Worm (Caenorhabditis elegans) whole organism, L1 larva: Measurements from ENCODE around the gene daf-10.
A peak's percentile ranks its signal among the peaks of the same experiment; 100 is the strongest.

ENCODE experiments used
- C16A3.4 ChIP-seq: fragments of 150-350 bp; optimal IDR thresholded peaks from 2 replicates; lab custom pipeline; 2014; ENCODE audit warnings: missing biosample characterization, missing genetic modification characterization
- C34B4.2 ChIP-seq: sonication (generic microtip); optimal IDR thresholded peaks from 2 replicates; lab custom pipeline; 2017; ENCODE audit warnings: mild to moderate bottlenecking, missing genetic modification characterization, missing compliant biosample characterization
- F16B12.6 ChIP-seq: fragments of 150-350 bp; optimal IDR thresholded peaks from 2 replicates; lab custom pipeline; 2014; ENCODE audit warnings: missing biosample characterization, missing genetic modification characterization
- aly-2 ChIP-seq: fragments of 150-350 bp; optimal IDR thresholded peaks from 2 replicates; lab custom pipeline; 2014; ENCODE audit warnings: missing biosample characterization, missing genetic modification characterization
- ceh-63 ChIP-seq: fragments of 200-800 bp; sonication (Bioruptor generic); optimal IDR thresholded peaks from 2 replicates; lab custom pipeline; 2018; ENCODE audit warnings: mild to moderate bottlenecking, missing genetic modification characterization, missing compliant biosample characterization
- ceh-90 ChIP-seq: sonication (generic microtip); optimal IDR thresholded peaks from 2 replicates; lab custom pipeline; 2016; ENCODE audit warnings: missing genetic modification characterization, missing compliant biosample characterization
- dsc-1 ChIP-seq: sonication (generic microtip); optimal IDR thresholded peaks from 2 replicates; lab custom pipeline; 2016; ENCODE audit warnings: mild to moderate bottlenecking, missing genetic modification characterization, missing compliant biosample characterization
- efl-1 ChIP-seq, 4 experiments: fragments of 150-350 bp; optimal IDR thresholded peaks in 3 of 4; peaks in 1 of 4; 1 replicate in 1 of 4; 2 replicates in 3 of 4; lab custom pipeline; 2014; ENCODE audit warnings: missing biosample characterization in 2 of 4, missing genetic modification characterization in 2 of 4, missing genetic modification reagents in 2 of 4
- efl-3 ChIP-seq: fragments of 200-800 bp; sonication (Bioruptor generic); optimal IDR thresholded peaks from 2 replicates; lab custom pipeline; 2018; ENCODE audit warnings: mild to moderate bottlenecking, missing genetic modification characterization, missing compliant biosample characterization
- egl-13 ChIP-seq: sonication (generic microtip); optimal IDR thresholded peaks from 2 replicates; lab custom pipeline; 2016; ENCODE audit warnings: missing genotype, missing genetic modification reagents, missing genetic modification characterization, missing compliant biosample characterization
- egl-27 ChIP-seq, 2 experiments: fragments of 150-350 bp in 1 of 2; sonication (generic microtip); optimal IDR thresholded peaks; 3 replicates each; lab custom pipeline; 2017 to 2018; ENCODE audit warnings: missing biosample characterization in 2 of 2, missing genetic modification characterization in 2 of 2, missing genetic modification reagents in 2 of 2
- elt-2 ChIP-seq: sonication (generic microtip); optimal IDR thresholded peaks from 2 replicates; lab custom pipeline; 2016; ENCODE audit warnings: missing genetic modification characterization, mild to moderate bottlenecking, inconsistent platforms, missing compliant biosample characterization, missing genetic modification reagents
- ets-5 ChIP-seq: fragments of 200-800 bp; sonication (Bioruptor generic); IDR thresholded peaks from 2 replicates; pipeline ENCODE4 v1.3.6; 2022; ENCODE audit warnings: missing genetic modification characterization, missing compliant biosample characterization
- fkh-10 ChIP-seq: sonication (generic microtip); optimal IDR thresholded peaks from 2 replicates; lab custom pipeline; 2017; ENCODE audit warnings: missing biosample characterization, missing genetic modification reagents, missing genetic modification characterization
- hlh-17 ChIP-seq: fragments of 200-800 bp; sonication (Bioruptor generic); optimal IDR thresholded peaks from 2 replicates; lab custom pipeline; 2018; ENCODE audit warnings: missing genetic modification characterization, mild to moderate bottlenecking, missing compliant biosample characterization, moderate library complexity, borderline replicate concordance
- irx-1 ChIP-seq: sonication (generic microtip); optimal IDR thresholded peaks from 2 replicates; lab custom pipeline; 2016; ENCODE audit warnings: missing genetic modification characterization, missing compliant biosample characterization
- isw-1 ChIP-seq: fragments of 200-800 bp; sonication (Bioruptor generic); IDR thresholded peaks from 2 replicates; pipeline ENCODE4 v1.3.6; 2022; ENCODE audit warnings: missing genetic modification characterization, missing compliant biosample characterization
- lin-13 ChIP-seq: fragments of 150-350 bp; optimal IDR thresholded peaks from 2 replicates; lab custom pipeline; 2014; ENCODE audit warnings: missing biosample characterization, missing genetic modification reagents, missing genetic modification characterization
- lin-14 ChIP-seq: fragments of 200-800 bp; sonication (Bioruptor generic); optimal IDR thresholded peaks from 2 replicates; lab custom pipeline; 2018; ENCODE audit warnings: mild to moderate bottlenecking, missing genetic modification characterization, moderate library complexity, missing compliant biosample characterization
- lin-35 ChIP-seq, 2 experiments: fragments of 150-350 bp; optimal IDR thresholded peaks; 2 replicates each; lab custom pipeline; 2014; ENCODE audit warnings: missing biosample characterization in 2 of 2, missing genetic modification characterization in 2 of 2, missing genetic modification reagents in 2 of 2
- lsy-2 ChIP-seq, 2 experiments: fragments of 150-350 bp; optimal IDR thresholded peaks; 2 replicates each; lab custom pipeline; 2014; ENCODE audit warnings: missing biosample characterization in 2 of 2, missing genetic modification characterization in 2 of 2
- mab-9 ChIP-seq: fragments of 200-800 bp; sonication (Bioruptor generic); IDR thresholded peaks from 2 replicates; pipeline ENCODE4 v1.3.6; 2022; ENCODE audit warnings: missing genetic modification reagents, missing genetic modification characterization, missing compliant biosample characterization
- mef-2 ChIP-seq: fragments of 150-350 bp; optimal IDR thresholded peaks from 2 replicates; lab custom pipeline; 2014; ENCODE audit warnings: missing biosample characterization, missing genetic modification characterization
- mep-1 ChIP-seq: fragments of 150-350 bp; optimal IDR thresholded peaks from 2 replicates; lab custom pipeline; 2014; ENCODE audit warnings: missing biosample characterization, missing genetic modification characterization
- nhr-19 ChIP-seq: fragments of 200-800 bp; sonication (Bioruptor generic); conservative IDR thresholded peaks from 2 replicates; pipeline ENCODE4 v1.3.6; 2022; ENCODE audit warnings: missing genetic modification characterization, missing compliant biosample characterization
- nhr-20 ChIP-seq: sonication (generic microtip); optimal IDR thresholded peaks from 2 replicates; lab custom pipeline; 2016; ENCODE audit warnings: mild to moderate bottlenecking, missing genetic modification characterization, missing compliant biosample characterization
- nhr-237 ChIP-seq: fragments of 150-350 bp; optimal IDR thresholded peaks from 2 replicates; lab custom pipeline; 2014; ENCODE audit warnings: missing biosample characterization, missing genetic modification characterization
- nhr-28 ChIP-seq: fragments of 150-350 bp; optimal IDR thresholded peaks from 2 replicates; lab custom pipeline; 2014; ENCODE audit warnings: missing biosample characterization, missing genetic modification characterization
- nhr-47 ChIP-seq: sonication (generic microtip); optimal IDR thresholded peaks from 2 replicates; lab custom pipeline; 2016; ENCODE audit warnings: mild to moderate bottlenecking, missing genetic modification characterization, moderate library complexity, missing compliant biosample characterization
- nhr-76 ChIP-seq: sonication (generic microtip); optimal IDR thresholded peaks from 2 replicates; lab custom pipeline; 2017; ENCODE audit warnings: missing biosample characterization, missing genetic modification characterization
- nhr-77 ChIP-seq: fragments of 150-350 bp; optimal IDR thresholded peaks from 2 replicates; lab custom pipeline; 2014; ENCODE audit warnings: missing biosample characterization, missing genetic modification characterization
- nhr-85 ChIP-seq: sonication (generic microtip); peaks from one replicate; lab custom pipeline; 2016; ENCODE audit warnings: missing genetic modification characterization, inconsistent platforms, missing compliant biosample characterization
- nhr-90 ChIP-seq: sonication (generic microtip); optimal IDR thresholded peaks from 2 replicates; lab custom pipeline; 2016; ENCODE audit warnings: mild to moderate bottlenecking, missing genetic modification characterization, missing compliant biosample characterization; ENCODE audit not compliant: poor library complexity
- pax-3 ChIP-seq: fragments of 200-800 bp; sonication (Bioruptor generic); optimal IDR thresholded peaks from 2 replicates; lab custom pipeline; 2018; ENCODE audit warnings: mild to moderate bottlenecking, missing genetic modification characterization, moderate library complexity, missing compliant biosample characterization
- skn-1 ChIP-seq: fragments of 150-350 bp; optimal IDR thresholded peaks from 2 replicates; lab custom pipeline; 2014; ENCODE audit warnings: missing biosample characterization, missing genetic modification characterization
- snu-23 ChIP-seq: sonication (generic microtip); optimal IDR thresholded peaks from 2 replicates; lab custom pipeline; 2016; ENCODE audit warnings: missing genetic modification characterization, missing compliant biosample characterization
- tlp-1 ChIP-seq: fragments of 150-350 bp; optimal IDR thresholded peaks from 2 replicates; lab custom pipeline; 2014; ENCODE audit warnings: missing biosample characterization, missing genetic modification characterization
- unc-62 ChIP-seq: fragments of 150-350 bp; optimal IDR thresholded peaks from 2 replicates; lab custom pipeline; 2014; ENCODE audit warnings: missing biosample characterization, missing genetic modification reagents, missing genetic modification characterization
- xbp-1 ChIP-seq: sonication (generic microtip); optimal IDR thresholded peaks from 2 replicates; lab custom pipeline; 2016; ENCODE audit warnings: missing genetic modification characterization, missing compliant biosample characterization
- ztf-4 ChIP-seq: fragments of 150-350 bp; optimal IDR thresholded peaks from 2 replicates; lab custom pipeline; 2014; ENCODE audit warnings: missing biosample characterization, missing genetic modification characterization

The daf-10 gene

DNA sequence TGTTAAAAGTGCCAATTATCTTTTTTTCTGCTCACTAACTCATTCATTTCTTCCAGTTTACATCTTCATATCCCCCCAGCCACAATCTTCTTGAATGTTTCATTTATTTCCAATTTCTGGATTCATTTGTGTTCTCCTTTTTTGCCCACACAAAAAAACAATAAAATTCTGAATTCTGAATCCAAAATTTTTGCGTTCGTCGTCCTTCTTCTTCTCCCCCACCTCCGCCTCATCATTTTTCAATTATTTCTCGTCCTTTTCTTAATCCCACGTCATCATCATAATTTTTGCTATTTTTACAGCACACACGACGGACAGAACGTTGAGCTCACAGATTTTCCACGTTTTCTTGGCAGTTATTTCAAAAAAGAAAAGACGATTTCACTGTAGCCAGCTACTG is 38.5 kb upstream of the daf-10 start, which contains the start of gene C07C7.1:
Gene C07C7.1, plus strand, starts transcription at position 301 of the 400 bp plus-strand sequence.
- TF ChIP-seq nhr-77: no peak
- no peak for TF ChIP-seq hlh-17 (GFP tag; lab: Kevin White, UChicago)
- no peak for TF ChIP-seq ztf-4 (tag; lab: Kevin White, UChicago)
- TF ChIP-seq F16B12.6: no peak
- no peak for TF ChIP-seq mef-2 (tag; lab: Kevin White, UChicago)
- no peak for TF ChIP-seq lin-13 (GFP tag; lab: Kevin White, UChicago)
- TF ChIP-seq pax-3 (tag; lab: Kevin White, UChicago): no peak
- no peak for TF ChIP-seq xbp-1 (tag; lab: Kevin White, UChicago)
- no peak for TF ChIP-seq C34B4.2 (tag; lab: Kevin White, UChicago)
- TF ChIP-seq mep-1 (tag; lab: Kevin White, UChicago): no peak
- TF ChIP-seq nhr-19: no peak
- no peak for TF ChIP-seq irx-1 (tag; lab: Kevin White, UChicago)
- TF ChIP-seq lin-14 (GFP tag; lab: Kevin White, UChicago): no peak
- no peak for TF ChIP-seq nhr-76 (tag; lab: Kevin White, UChicago)
- no peak for TF ChIP-seq nhr-90 (tag; lab: Kevin White, UChicago)
- TF ChIP-seq aly-2 (tag; lab: Kevin White, UChicago): no peak
- TF ChIP-seq nhr-28: no peak
- TF ChIP-seq lsy-2 (tag; optimal IDR thresholded peaks at IDR 0.05; lab: Kevin White, UChicago): no peak
- no peak for TF ChIP-seq elt-2 (tag; lab: Kevin White, UChicago)
- no peak for TF ChIP-seq egl-27 (tag; optimal IDR thresholded peaks at IDR 0.05; lab: Kevin White, UChicago)

DNA sequence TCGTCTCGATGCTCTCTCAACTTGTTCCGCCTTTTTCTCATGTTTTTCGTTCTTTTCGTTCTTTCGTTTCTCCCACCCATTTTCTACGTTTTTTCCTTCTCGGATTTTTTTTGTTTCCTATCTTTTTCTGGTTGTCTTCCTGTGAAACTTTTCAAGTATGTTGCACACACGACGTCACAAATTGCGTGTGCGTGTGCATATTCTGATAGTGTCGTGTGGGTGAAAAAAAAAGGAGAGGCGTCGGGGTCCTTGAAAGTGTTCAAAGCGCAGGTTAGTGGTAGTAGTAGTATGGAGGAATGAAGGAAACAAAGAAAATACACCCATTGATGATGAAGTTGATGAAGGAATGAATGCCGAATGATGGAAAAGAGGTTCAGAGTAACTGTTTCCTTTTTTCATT is 23.8 kb upstream of the daf-10 start:
- TF ChIP-seq isw-1 (GFP tag; lab: Robert Waterston, UW): no peak
- TF ChIP-seq fkh-10 (GFP tag; lab: Kevin White, UChicago): peak; percentile 50
- no peak for TF ChIP-seq ceh-90
- peak; percentile 36 for TF ChIP-seq lin-14 (GFP tag; lab: Kevin White, UChicago)

DNA sequence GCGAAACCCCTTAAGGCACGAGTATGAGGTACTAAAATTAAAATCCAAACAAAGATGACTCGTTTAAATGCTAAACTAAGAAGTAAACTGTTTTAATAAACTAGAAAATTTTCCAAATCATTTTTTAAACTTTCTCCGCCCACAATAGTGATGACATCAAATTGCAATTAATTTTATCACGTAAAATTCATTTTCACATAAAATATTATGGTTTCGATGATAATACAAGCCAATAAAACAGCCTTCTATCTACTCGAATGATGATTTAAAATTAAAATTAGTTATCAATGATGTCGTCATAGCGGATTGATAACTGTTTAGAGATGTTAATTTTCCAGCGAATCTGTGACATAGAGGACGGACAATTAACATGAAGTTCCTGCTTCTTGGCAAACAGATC is 19.7 kb upstream of the daf-10 start, which contains the start of gene C07C7.3:
Gene C07C7.3, plus strand, starts transcription at position 371 of the 400 bp plus-strand sequence.
- TF ChIP-seq unc-62 (GFP tag; lab: Kevin White, UChicago) (no peak), efl-3 (GFP tag; lab: Kevin White, UChicago) (no peak), F16B12.6 (no peak), lin-13 (GFP tag; lab: Kevin White, UChicago) (no peak), tlp-1 (tag; lab: Kevin White, UChicago) (peak; percentile 51), elt-2 (tag; lab: Kevin White, UChicago) (peak; percentile 70), efl-1 (optimal IDR thresholded peaks at IDR 0.05; lab: Kevin White, UChicago) (no peak), efl-1 (GFP tag; optimal IDR thresholded peaks at IDR 0.05 in 1 of 2; lab: Kevin White, UChicago) (peak in 1 of 2 experiments; percentile 57), nhr-85 (tag; lab: Kevin White, UChicago) (no peak), egl-13 (tag; lab: Kevin White, UChicago) (no peak)

DNA sequence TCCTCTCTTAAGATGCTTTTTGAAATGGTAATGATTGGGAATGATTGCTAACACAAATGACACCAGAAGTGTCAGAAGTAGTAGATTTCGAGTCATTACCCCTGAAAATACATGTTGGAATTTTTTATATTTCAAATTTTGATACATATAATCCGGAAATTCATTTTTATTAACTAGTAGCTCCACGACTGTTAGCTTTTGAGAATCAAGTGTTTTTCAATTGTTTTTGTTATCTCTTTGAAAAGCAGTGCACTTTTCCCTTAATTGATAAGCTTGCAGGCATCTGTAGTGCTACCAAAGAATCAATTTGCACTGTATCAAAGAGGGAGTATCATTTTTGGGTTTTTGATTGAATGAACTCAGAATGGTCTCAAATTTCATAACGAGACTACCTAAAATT is 19.0 kb upstream of the daf-10 start, which contains the start of gene pcp-2:
Gene pcp-2, minus strand, starts transcription at position 101 of the 400 bp plus-strand sequence.
- TF ChIP-seq efl-1 (optimal IDR thresholded peaks at IDR 0.05; lab: Kevin White, UChicago) (no peak), efl-1 (GFP tag; optimal IDR thresholded peaks at IDR 0.05 in 1 of 2; lab: Kevin White, UChicago) (peak in 1 of 2 experiments; percentile 12), xbp-1 (tag; lab: Kevin White, UChicago) (no peak), mab-9 (GFP tag; lab: Robert Waterston, UW) (no peak), C16A3.4 (tag; lab: Kevin White, UChicago) (no peak), ceh-63 (no peak)

DNA sequence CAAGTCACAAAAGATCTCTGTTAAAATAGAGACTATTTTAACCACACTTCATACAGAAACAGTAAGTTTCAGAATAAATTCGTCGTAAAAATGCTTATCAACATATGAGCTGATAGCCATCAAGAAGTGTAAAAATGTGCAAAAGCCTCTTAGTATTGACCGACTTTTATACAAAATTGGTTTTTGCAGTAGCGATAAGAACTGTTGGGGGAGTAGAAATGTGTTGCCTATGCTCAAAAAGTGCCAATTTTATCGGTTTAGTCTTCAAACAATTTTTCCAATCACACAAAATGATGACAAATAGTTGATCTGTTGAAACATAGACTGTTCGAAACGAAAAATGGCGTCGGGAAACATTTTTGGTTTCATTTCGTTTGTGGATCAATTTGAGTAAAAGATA is 13.9 kb upstream of the daf-10 start:
- TF ChIP-seq nhr-20 (peak; percentile 0), pax-3 (tag; lab: Kevin White, UChicago) (no peak), lin-35 (GFP tag; optimal IDR thresholded peaks at IDR 0.05; lab: Kevin White, UChicago) (peak in 1 of 2 experiments; percentile 15), snu-23 (GFP tag; lab: Kevin White, UChicago) (no peak), nhr-47 (no peak), dsc-1 (tag; lab: Kevin White, UChicago) (no peak), ets-5 (no peak), elt-2 (tag; lab: Kevin White, UChicago) (peak; percentile 95), lin-13 (GFP tag; lab: Kevin White, UChicago) (no peak), C34B4.2 (tag; lab: Kevin White, UChicago) (no peak), nhr-237 (tag; lab: Kevin White, UChicago) (no peak), nhr-90 (tag; lab: Kevin White, UChicago) (no peak), efl-1 (optimal IDR thresholded peaks at IDR 0.05; lab: Kevin White, UChicago) (no peak), efl-1 (GFP tag; optimal IDR thresholded peaks at IDR 0.05 in 1 of 2; lab: Kevin White, UChicago) (peak in 1 of 2 experiments; percentile 1), skn-1 (no peak)
